Worm (Caenorhabditis elegans) whole organism, L4 larva: ENCODE results near the gene F28H6.8.
A peak's percentile ranks its signal among the peaks of the same experiment; 100 is the strongest.

ENCODE experiments used
- D1046.2 ChIP-seq: fragments of 200-800 bp; sonication (Bioruptor generic); IDR thresholded peaks from 2 replicates; pipeline ENCODE4 v1.3.6; 2022; ENCODE audit warnings: missing genetic modification characterization, missing compliant biosample characterization
- F10B5.3 ChIP-seq: sonication (generic microtip); optimal IDR thresholded peaks from 2 replicates; lab custom pipeline; 2016; ENCODE audit warnings: mild to moderate bottlenecking, missing genetic modification characterization, missing compliant biosample characterization
- F26F4.8 ChIP-seq: fragments of 200-800 bp; sonication (Bioruptor generic); conservative IDR thresholded peaks from 2 replicates; pipeline ENCODE4 v1.3.6; 2022; ENCODE audit warnings: missing genetic modification characterization, missing compliant biosample characterization
- F44E2.7 ChIP-seq: fragments of 200-800 bp; sonication (Bioruptor generic); IDR thresholded peaks from 2 replicates; pipeline ENCODE4 v2.1.2; 2022; ENCODE audit warnings: missing genetic modification characterization, missing compliant biosample characterization
- R02D3.7 ChIP-seq: fragments of 150-350 bp; sonication (generic microtip); optimal IDR thresholded peaks from 3 replicates; lab custom pipeline; 2014; ENCODE audit warnings: missing biosample characterization, missing genetic modification characterization
- T20F7.1 ChIP-seq: fragments of 200-800 bp; sonication (Bioruptor generic); optimal IDR thresholded peaks from 2 replicates; lab custom pipeline; 2018; ENCODE audit warnings: mild to moderate bottlenecking, missing genetic modification characterization, missing compliant biosample characterization
- T26A8.4 ChIP-seq: fragments of 200-800 bp; sonication (Bioruptor generic); IDR thresholded peaks from 2 replicates; pipeline ENCODE4 v1.3.6; 2022; ENCODE audit warnings: missing genetic modification characterization, missing compliant biosample characterization
- Y48G9A.11 ChIP-seq: fragments of 200-800 bp; sonication (Bioruptor generic); IDR thresholded peaks from 2 replicates; pipeline ENCODE4 v1.3.6; 2022; ENCODE audit warnings: missing genetic modification reagents, missing genetic modification characterization, missing compliant biosample characterization
- Y75B8A.6 ChIP-seq: fragments of 200-800 bp; sonication (Bioruptor generic); IDR thresholded peaks from 2 replicates; pipeline ENCODE4 v1.3.6; 2022; ENCODE audit warnings: missing genetic modification reagents, missing genetic modification characterization, missing compliant biosample characterization
- aha-1 ChIP-seq: fragments of 150-350 bp; peaks from one replicate; lab custom pipeline; 2014; ENCODE audit warnings: missing biosample characterization, missing genetic modification characterization
- arid-1 ChIP-seq: fragments of 200-800 bp; sonication (Bioruptor generic); conservative IDR thresholded peaks from 2 replicates; pipeline ENCODE4 v1.3.6; 2022; ENCODE audit warnings: missing genetic modification reagents, missing genetic modification characterization, missing compliant biosample characterization
- ceh-28 ChIP-seq: fragments of 150-350 bp; optimal IDR thresholded peaks from 2 replicates; lab custom pipeline; 2014; ENCODE audit warnings: missing biosample characterization, missing genetic modification reagents, missing genetic modification characterization
- ceh-44 ChIP-seq: fragments of 200-800 bp; sonication (Bioruptor generic); IDR thresholded peaks from 2 replicates; pipeline ENCODE4 v1.3.6; 2022; ENCODE audit warnings: missing genetic modification reagents, missing genetic modification characterization, missing compliant biosample characterization
- ceh-62 ChIP-seq: sonication (generic microtip); optimal IDR thresholded peaks from 2 replicates; lab custom pipeline; 2017; ENCODE audit warnings: missing biosample characterization, missing genetic modification characterization
- cey-2 ChIP-seq: sonication (generic microtip); optimal IDR thresholded peaks from 3 replicates; lab custom pipeline; 2017; ENCODE audit warnings: missing genetic modification characterization, mild to moderate bottlenecking, missing compliant biosample characterization, antibody characterized with exemption, borderline replicate concordance; ENCODE audit not compliant: insufficient read depth
- daf-8 ChIP-seq: fragments of 200-800 bp; sonication (Bioruptor generic); IDR thresholded peaks from 2 replicates; pipeline ENCODE4 v1.3.6; 2022; ENCODE audit warnings: missing genetic modification characterization, missing compliant biosample characterization
- dmd-8 ChIP-seq: fragments of 200-800 bp; sonication (Bioruptor generic); IDR thresholded peaks from 2 replicates; pipeline ENCODE4 v1.3.6; 2022; ENCODE audit warnings: missing genetic modification characterization, missing compliant biosample characterization
- dmd-9 ChIP-seq: fragments of 200-800 bp; sonication (Bioruptor generic); IDR thresholded peaks from 2 replicates; pipeline ENCODE4 v1.3.6; 2022; ENCODE audit warnings: missing genetic modification reagents, missing genetic modification characterization, missing compliant biosample characterization
- dpl-1 ChIP-seq: fragments of 150-350 bp; optimal IDR thresholded peaks from 2 replicates; lab custom pipeline; 2014; ENCODE audit warnings: missing biosample characterization, missing genetic modification reagents, missing genetic modification characterization
- egl-43 ChIP-seq: fragments of 200-800 bp; sonication (Bioruptor generic); IDR thresholded peaks from 2 replicates; pipeline ENCODE4 v1.3.6; 2022; ENCODE audit warnings: missing genetic modification reagents, missing genetic modification characterization, missing compliant biosample characterization
- fkh-10 ChIP-seq: fragments of 150-350 bp; optimal IDR thresholded peaks from 2 replicates; lab custom pipeline; 2014; ENCODE audit warnings: missing biosample characterization, missing genetic modification reagents, missing genetic modification characterization
- fos-1 ChIP-seq: fragments of 150-350 bp; optimal IDR thresholded peaks from 2 replicates; lab custom pipeline; 2014; ENCODE audit warnings: missing biosample characterization, missing genetic modification characterization
- gei-8 ChIP-seq: fragments of 200-800 bp; sonication (Bioruptor generic); optimal IDR thresholded peaks from 2 replicates; lab custom pipeline; 2018; ENCODE audit warnings: mild to moderate bottlenecking, missing genetic modification characterization, missing compliant biosample characterization
- hif-1 ChIP-seq, 2 experiments: sonication (generic microtip); optimal IDR thresholded peaks; 2 replicates each; lab custom pipeline; 2016 to 2017; ENCODE audit warnings: missing compliant biosample characterization in 2 of 2, missing genetic modification characterization in 2 of 2, missing genetic modification reagents in 2 of 2, missing genotype in 2 of 2, mild to moderate bottlenecking in 1 of 2
- hlh-11 ChIP-seq: fragments of 200-800 bp; sonication (Bioruptor generic); optimal IDR thresholded peaks from 2 replicates; lab custom pipeline; 2018; ENCODE audit warnings: mild to moderate bottlenecking, missing genetic modification characterization, missing compliant biosample characterization
- hlh-30 ChIP-seq: sonication (generic microtip); optimal IDR thresholded peaks from 2 replicates; lab custom pipeline; 2017; ENCODE audit warnings: antibody characterized with exemption, mild to moderate bottlenecking, missing genetic modification characterization, missing compliant biosample characterization; ENCODE audit not compliant: insufficient read depth
- hmg-1.1 ChIP-seq: fragments of 200-800 bp; sonication (Bioruptor generic); IDR thresholded peaks from 2 replicates; pipeline ENCODE4 v1.3.6; 2022; ENCODE audit warnings: missing genetic modification reagents, missing genetic modification characterization, missing compliant biosample characterization
- lim-7 ChIP-seq: fragments of 200-800 bp; sonication (Bioruptor generic); IDR thresholded peaks from 2 replicates; pipeline ENCODE4 v1.3.6; 2022; ENCODE audit warnings: missing genetic modification characterization, missing compliant biosample characterization
- lin-15B ChIP-seq: fragments of 150-350 bp; sonication (generic microtip); optimal IDR thresholded peaks from 3 replicates; lab custom pipeline; 2014; ENCODE audit warnings: missing biosample characterization, missing genetic modification characterization
- lin-29 ChIP-seq: fragments of 200-800 bp; sonication (Bioruptor generic); IDR thresholded peaks from 2 replicates; pipeline ENCODE4 v1.3.6; 2022; ENCODE audit warnings: missing genetic modification reagents, missing genetic modification characterization, missing compliant biosample characterization
- mep-1 ChIP-seq: fragments of 150-350 bp; sonication (generic microtip); optimal IDR thresholded peaks from 3 replicates; lab custom pipeline; 2014; ENCODE audit warnings: missing biosample characterization, missing genetic modification characterization
- mes-2 ChIP-seq: sonication (generic microtip); optimal IDR thresholded peaks from 2 replicates; lab custom pipeline; 2016; ENCODE audit warnings: missing genotype, mild to moderate bottlenecking, missing genetic modification characterization, missing compliant biosample characterization; ENCODE audit not compliant: poor library complexity, severe bottlenecking
- nhr-25 ChIP-seq: sonication (generic microtip); optimal IDR thresholded peaks from 2 replicates; lab custom pipeline; 2017; ENCODE audit warnings: missing genetic modification characterization, mild to moderate bottlenecking, missing compliant biosample characterization, antibody characterized with exemption, moderate library complexity, borderline replicate concordance; ENCODE audit not compliant: insufficient read depth
- nhr-76 ChIP-seq: fragments of 150-350 bp; optimal IDR thresholded peaks from 2 replicates; lab custom pipeline; 2014; ENCODE audit warnings: missing biosample characterization, missing genetic modification characterization
- nhr-77 ChIP-seq: fragments of 150-350 bp; optimal IDR thresholded peaks from 2 replicates; lab custom pipeline; 2014; ENCODE audit warnings: missing biosample characterization, missing genetic modification characterization
- rbr-2 ChIP-seq: sonication (generic microtip); optimal IDR thresholded peaks from 2 replicates; lab custom pipeline; 2016; ENCODE audit warnings: missing genotype, missing genetic modification characterization, missing compliant biosample characterization
- set-16 ChIP-seq: fragments of 200-800 bp; sonication (Bioruptor generic); IDR thresholded peaks from 2 replicates; pipeline ENCODE4 v1.3.6; 2022; ENCODE audit warnings: missing genetic modification reagents, missing genetic modification characterization, missing compliant biosample characterization
- tag-97 ChIP-seq: fragments of 200-800 bp; sonication (Bioruptor generic); IDR thresholded peaks from 2 replicates; pipeline ENCODE4 v1.3.6; 2022; ENCODE audit warnings: missing genetic modification characterization, missing compliant biosample characterization
- tra-1 ChIP-seq: fragments of 200-800 bp; sonication (Bioruptor generic); IDR thresholded peaks from 2 replicates; pipeline ENCODE4 v1.3.6; 2022; ENCODE audit warnings: missing genetic modification reagents, missing genetic modification characterization, missing compliant biosample characterization
- unc-39 ChIP-seq: sonication (generic microtip); optimal IDR thresholded peaks from 2 replicates; lab custom pipeline; 2017; ENCODE audit warnings: missing biosample characterization, missing genetic modification characterization
- vab-7 ChIP-seq: fragments of 200-800 bp; sonication (Bioruptor generic); IDR thresholded peaks from 2 replicates; pipeline ENCODE4 v1.3.6; 2022; ENCODE audit warnings: missing genetic modification reagents, missing genetic modification characterization, missing compliant biosample characterization
- zfp-2 ChIP-seq: sonication (generic microtip); optimal IDR thresholded peaks from 2 replicates; lab custom pipeline; 2016; ENCODE audit warnings: mild to moderate bottlenecking, missing genetic modification characterization, missing compliant biosample characterization
- zip-11 ChIP-seq: fragments of 200-800 bp; sonication (Bioruptor generic); IDR thresholded peaks from 2 replicates; pipeline ENCODE4 v1.3.6; 2022; ENCODE audit warnings: missing genetic modification characterization, missing compliant biosample characterization
- ztf-11 ChIP-seq: fragments of 150-350 bp; optimal IDR thresholded peaks from 2 replicates; lab custom pipeline; 2014; ENCODE audit warnings: missing biosample characterization, missing genetic modification characterization

F28H6.8 gene

ce11 chrX:14101986-14102385 is 32.2 kb downstream of the F28H6.8 start, which contains the start of gene F16B12.6 (continued):
- TF ChIP-seq T20F7.1 = no peak
- TF ChIP-seq ceh-44 (GFP tag; lab: Robert Waterston, UW) = no peak
- no peak for TF ChIP-seq cey-2 (tag; lab: Kevin White, UChicago)
- peak; percentile 79 for TF ChIP-seq rbr-2 (tag; lab: Kevin White, UChicago)
- TF ChIP-seq zip-11 (GFP tag; lab: Robert Waterston, UW) = no peak
- no peak for TF ChIP-seq nhr-76
- peak; percentile 77 for TF ChIP-seq mes-2 (tag; lab: Kevin White, UChicago)
- TF ChIP-seq dpl-1 (GFP tag; lab: Kevin White, UChicago) = peak; percentile 90
- TF ChIP-seq Y75B8A.6 (GFP tag; lab: Robert Waterston, UW) = no peak
- no peak; the same call in 1 of the 2 replicates for TF ChIP-seq arid-1
- peak; percentile 52 for TF ChIP-seq nhr-25 (tag; lab: Kevin White, UChicago)
- TF ChIP-seq egl-43 (GFP tag; lab: Robert Waterston, UW) = peak; percentile 59; the same call in 1 of the 2 replicates
- no peak for TF ChIP-seq zfp-2 (tag; lab: Kevin White, UChicago)
- no peak for TF ChIP-seq F44E2.7 (GFP tag; lab: Robert Waterston, UW)
- no peak for TF ChIP-seq unc-39 (tag; lab: Kevin White, UChicago)
- TF ChIP-seq hlh-11 (tag; lab: Kevin White, UChicago) = peak; percentile 89
- no peak for TF ChIP-seq lin-15B
- TF ChIP-seq set-16 = peak; percentile 46; the same call in 1 of the 2 replicates
- TF ChIP-seq tag-97 (GFP tag; lab: Robert Waterston, UW) = no peak
- no peak for TF ChIP-seq fos-1
- TF ChIP-seq fkh-10 (GFP tag; lab: Kevin White, UChicago) = peak; percentile 23
- TF ChIP-seq R02D3.7 (tag; lab: Kevin White, UChicago) = no peak
- TF ChIP-seq D1046.2 (GFP tag; lab: Robert Waterston, UW) = no peak
- no peak for TF ChIP-seq vab-7 (GFP tag; lab: Robert Waterston, UW)
- no peak for TF ChIP-seq F26F4.8
- TF ChIP-seq lim-7 (GFP tag; lab: Robert Waterston, UW) = no peak
- TF ChIP-seq ztf-11 = no peak
- TF ChIP-seq F10B5.3 (tag; lab: Kevin White, UChicago) = no peak
- peak; percentile 18; the same call in 1 of the 2 replicates for TF ChIP-seq dmd-9 (GFP tag; lab: Robert Waterston, UW)
- TF ChIP-seq gei-8 (GFP tag; lab: Kevin White, UChicago) = no peak
- TF ChIP-seq tra-1 (GFP tag; lab: Robert Waterston, UW) = no peak
- TF ChIP-seq lin-29 (GFP tag; lab: Robert Waterston, UW) = 0 out of 2 replicates have a peak, but pooled peaks have one; percentile 28
- no peak for TF ChIP-seq dmd-8 (GFP tag; lab: Robert Waterston, UW)
- peak; percentile 47; the same call in 1 of the 2 replicates for TF ChIP-seq T26A8.4 (GFP tag; lab: Robert Waterston, UW)
- no peak for TF ChIP-seq daf-8 (GFP tag; lab: Robert Waterston, UW)
- peak in 1 of 2 experiments; percentile 53 for TF ChIP-seq hif-1 (tag; optimal IDR thresholded peaks at IDR 0.05; lab: Kevin White, UChicago)

ce11 chrX:14098618-14099118 is 35.5 kb downstream of the F28H6.8 start, which contains the start of gene F16B12.4:
TSS of gene F16B12.4 (minus strand) at chrX:14098668.
- peak; percentile 52; the same call in 1 of the 2 replicates for TF ChIP-seq dmd-8 (GFP tag; lab: Robert Waterston, UW)
- TF ChIP-seq Y48G9A.11 (GFP tag; lab: Robert Waterston, UW) = no peak
- TF ChIP-seq lim-7 (GFP tag; lab: Robert Waterston, UW) = no peak
- TF ChIP-seq egl-43 (GFP tag; lab: Robert Waterston, UW) = no peak
- no peak for TF ChIP-seq Y75B8A.6 (GFP tag; lab: Robert Waterston, UW)
- TF ChIP-seq hmg-1.1 (GFP tag; lab: Robert Waterston, UW) = peak; percentile 53
- TF ChIP-seq ceh-44 (GFP tag; lab: Robert Waterston, UW) = no peak
- TF ChIP-seq hlh-30 (tag; lab: Kevin White, UChicago) = peak; percentile 66
- TF ChIP-seq aha-1 (tag; lab: Kevin White, UChicago) = peak; percentile 96
- no peak for TF ChIP-seq ceh-28 (tag; lab: Kevin White, UChicago)
- TF ChIP-seq mep-1 (tag; lab: Kevin White, UChicago) = no peak
- TF ChIP-seq nhr-77 (tag; lab: Kevin White, UChicago) = no peak
- TF ChIP-seq rbr-2 (tag; lab: Kevin White, UChicago) = no peak
- TF ChIP-seq nhr-25 (tag; lab: Kevin White, UChicago) = no peak
- no peak for TF ChIP-seq ceh-62
- TF ChIP-seq gei-8 (GFP tag; lab: Kevin White, UChicago) = no peak
